Fruit fly (Drosophila melanogaster): ENCODE data around the gene yellow-c.
A peak's percentile ranks its signal among the peaks of the same experiment; 100 is the strongest.

yellow-c gene

dm6 chr2L:15060580-15061005 lies 25.4 kb downstream of the yellow-c start, which contains the start of gene TfIIS (continued):
- TF ChIP-seq toy (GFP tag; IDR thresholded peaks at IDR 0.05) (no peak), ftz-f1 (GFP tag; optimal IDR thresholded peaks at IDR 0.05) (peak; percentile 48), CoRest (tag; optimal IDR thresholded peaks at IDR 0.05) (peak; percentile 55), H15 (GFP tag; IDR thresholded peaks at IDR 0.05) (no peak), hkb (optimal IDR thresholded peaks at IDR 0.05) (peak; percentile 72), hkb (GFP tag; IDR thresholded peaks at IDR 0.05) (no peak), usp (GFP tag; optimal IDR thresholded peaks at IDR 0.05) (no peak), p53 (GFP tag; optimal IDR thresholded peaks at IDR 0.05) (peak; percentile 73), CG8478 (optimal IDR thresholded peaks at IDR 0.05) (peak; percentile 79), Dek (tag; optimal IDR thresholded peaks at IDR 0.05) (peak; percentile 20), CG34422 (GFP tag; IDR thresholded peaks at IDR 0.05) (peak; percentile 54; the same call in 2 of the 3 replicates), Abd-B (GFP tag; optimal IDR thresholded peaks at IDR 0.05) (peak; percentile 80), nom (GFP tag; optimal IDR thresholded peaks at IDR 0.05) (peak; percentile 28), CG11093 (GFP tag; IDR thresholded peaks at IDR 0.05) (no peak), trem (tag; optimal IDR thresholded peaks at IDR 0.05) (peak; percentile 75), gro (GFP tag; optimal IDR thresholded peaks at IDR 0.05) (peak; percentile 32), dpn (GFP tag; optimal IDR thresholded peaks at IDR 0.05) (peak in 1 of 2 experiments; percentile 22), CG32767 (GFP tag; IDR thresholded peaks at IDR 0.05) (peak; percentile 66; the same call in 1 of the 2 replicates), Rfx (GFP tag; IDR thresholded peaks at IDR 0.05) (peak; percentile 54), Eip74EF (GFP tag; optimal IDR thresholded peaks at IDR 0.05) (no peak), CG12104 (GFP tag; optimal IDR thresholded peaks at IDR 0.05) (no peak), exex (tag; optimal IDR thresholded peaks at IDR 0.05) (peak; percentile 16), abd-A (tag; optimal IDR thresholded peaks at IDR 0.05) (peak; percentile 73), CG17912 (GFP tag; optimal IDR thresholded peaks at IDR 0.05) (peak; percentile 11), CG31365 (tag; optimal IDR thresholded peaks at IDR 0.05) (peak; percentile 98), CG17829 (tag; optimal IDR thresholded peaks at IDR 0.05) (peak; percentile 16), slbo (GFP tag; IDR thresholded peaks at IDR 0.05) (peak; percentile 29; the same call in 1 of the 2 replicates), chinmo (GFP tag; IDR thresholded peaks at IDR 0.05; ENCODE audit: partially characterized antibody) (0 out of 4 replicates have a peak, but pooled peaks have one; percentile 36), sim (GFP tag; IDR thresholded peaks at IDR 0.05) (0 out of 2 replicates have a peak, but pooled peaks have one; percentile 28), CG10267 (tag; optimal IDR thresholded peaks at IDR 0.05) (peak; percentile 30), CG3838 (GFP tag; optimal IDR thresholded peaks at IDR 0.05) (no peak), cato (GFP tag; optimal IDR thresholded peaks at IDR 0.05; ENCODE audit: borderline replicate concordance) (no peak), HmgZ (tag; optimal IDR thresholded peaks at IDR 0.05) (peak; percentile 90), YL-1 (GFP tag; optimal IDR thresholded peaks at IDR 0.05) (peak; percentile 50), CG12391 (tag; optimal IDR thresholded peaks at IDR 0.05) (peak; percentile 28), sens-2 (GFP tag; IDR thresholded peaks at IDR 0.05) (no peak), Ada2b (GFP tag; IDR thresholded peaks at IDR 0.05) (no peak), BEAF-32 (GFP tag; optimal IDR thresholded peaks at IDR 0.05) (peak; percentile 69), pita (GFP tag; optimal IDR thresholded peaks at IDR 0.05) (peak; percentile 86), CHES-1-like (GFP tag; optimal IDR thresholded peaks at IDR 0.05) (peak; percentile 51), hbn (GFP tag; IDR thresholded peaks at IDR 0.05; ENCODE audit: partially characterized antibody) (peak; percentile 33; the same call in 1 of the 2 replicates), Trl (optimal IDR thresholded peaks at IDR 0.05) (no peak), Trl (GFP tag; optimal IDR thresholded peaks at IDR 0.05) (no peak), CG4617 (GFP tag; optimal IDR thresholded peaks at IDR 0.05; ENCODE audit: borderline replicate concordance) (peak; percentile 70), CTCF (GFP tag; optimal IDR thresholded peaks at IDR 0.05) (peak; percentile 91), CG14710 (tag; optimal IDR thresholded peaks at IDR 0.05) (peak; percentile 57), Nf-YC (tag; optimal IDR thresholded peaks at IDR 0.05) (peak; percentile 18), D (optimal IDR thresholded peaks at IDR 0.05) (no peak), D (GFP tag; optimal IDR thresholded peaks at IDR 0.05) (no peak), CG17186 (GFP tag; optimal IDR thresholded peaks at IDR 0.05) (peak; percentile 40), Sry-δ (GFP tag; optimal IDR thresholded peaks at IDR 0.05) (peak; percentile 67), CG16813 (GFP tag; IDR thresholded peaks at IDR 0.05; ENCODE audit: partially characterized antibody) (peak; percentile 51; the same call in 2 of the 3 replicates)

Data from whole organism, embryonic.